Fruit fly (Drosophila melanogaster): ENCODE results near the gene obst-A.

DNA sequence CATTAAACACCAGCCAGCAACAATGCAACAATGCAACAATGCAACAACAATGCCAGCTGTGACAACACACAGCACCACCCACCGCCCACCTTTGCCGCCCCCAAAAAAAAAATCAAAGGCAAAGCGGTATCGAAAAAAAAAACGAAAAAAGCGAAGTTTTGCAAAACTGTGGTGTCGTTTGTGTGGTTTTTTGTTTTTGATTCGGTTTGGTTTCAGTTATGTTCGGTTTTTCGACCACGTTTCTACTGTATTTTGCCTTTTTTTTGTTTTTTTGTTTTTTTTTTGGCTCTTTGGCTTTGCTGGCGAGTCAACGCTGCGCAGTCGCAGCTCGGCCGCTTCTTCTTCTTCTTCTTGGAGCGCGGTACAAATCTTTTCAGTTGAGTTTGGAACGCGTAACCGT lies 4.6 kb downstream of the obst-A start, which contains the start of gene Peritrophin-A:
- TF ChIP-seq CG8301 (tag; optimal IDR thresholded peaks at IDR 0.05) (no peak), EcR (GFP tag; optimal IDR thresholded peaks at IDR 0.05) (no peak), rn (GFP tag; IDR thresholded peaks at IDR 0.05) (peak; percentile 39; the same call in 1 of the 2 replicates), Pif1A (GFP tag; optimal IDR thresholded peaks at IDR 0.05) (peak; percentile 30), CG4496 (GFP tag; IDR thresholded peaks at IDR 0.05) (peak; percentile 75; the same call in 2 of the 3 replicates), CG8159 (tag; optimal IDR thresholded peaks at IDR 0.05) (no peak), Snoo (tag; optimal IDR thresholded peaks at IDR 0.05) (peak; percentile 62), CG17806 (tag; optimal IDR thresholded peaks at IDR 0.05) (no peak), fd96Ca (GFP tag; IDR thresholded peaks at IDR 0.05) (peak; percentile 67; the same call in 2 of the 3 replicates), CG13204 (GFP tag; optimal IDR thresholded peaks at IDR 0.05) (no peak), CG10348 (GFP tag; IDR thresholded peaks at IDR 0.05) (no peak), D1 (tag; optimal IDR thresholded peaks at IDR 0.05) (no peak), CG14655 (GFP tag; optimal IDR thresholded peaks at IDR 0.05) (no peak)
